Fruit fly (Drosophila melanogaster) whole organism, embryonic: ENCODE data around the gene MED27.

ENCODE experiments used
- Aef1 ChIP-seq: fragments of 200-800 bp; sonication (Bioruptor generic); IDR thresholded peaks from 3 replicates; pipeline ENCODE4 v1.3.6; 2022; ENCODE audit warnings: missing biosample characterization, missing genetic modification characterization
- CG10462 ChIP-seq: fragments of 200-800 bp; sonication (Bioruptor generic); optimal IDR thresholded peaks from 2 replicates; lab custom pipeline; 2016; ENCODE audit warnings: missing biosample characterization, missing genetic modification characterization
- CG10959 ChIP-seq: fragments of 200-800 bp; sonication (Bioruptor generic); IDR thresholded peaks from 2 replicates; pipeline ENCODE4 v1.3.6; 2022; ENCODE audit warnings: missing biosample characterization, missing genetic modification characterization
- CG11456 ChIP-seq: fragments of 200-800 bp; sonication (Bioruptor generic); IDR thresholded peaks from 3 replicates; pipeline ENCODE4 v1.3.6; 2022; ENCODE audit warnings: missing biosample characterization, missing genetic modification characterization
- CG11696 ChIP-seq: fragments of 200-800 bp; sonication (Bioruptor generic); IDR thresholded peaks from 2 replicates; pipeline ENCODE4 v1.3.6; 2022; ENCODE audit warnings: missing biosample characterization, missing genetic modification characterization
- CG12299 ChIP-seq: fragments of 200-800 bp; sonication (Bioruptor generic); optimal IDR thresholded peaks from 2 replicates; lab custom pipeline; 2018; ENCODE audit warnings: missing biosample characterization, mild to moderate bottlenecking, missing genetic modification characterization
- CG18011 ChIP-seq: fragments of 200-800 bp; sonication (Bioruptor generic); optimal IDR thresholded peaks from 2 replicates; lab custom pipeline; 2017; ENCODE audit warnings: missing biosample characterization, missing genetic modification characterization, mild to moderate bottlenecking, moderate library complexity, missing genotype
- CG2129 ChIP-seq: fragments of 200-800 bp; sonication (Bioruptor generic); IDR thresholded peaks from 2 replicates; pipeline ENCODE4 v1.3.6; 2022; ENCODE audit warnings: missing biosample characterization, missing genetic modification characterization; ENCODE audit not compliant: partially characterized antibody
- CG2712 ChIP-seq: fragments of 200-800 bp; optimal IDR thresholded peaks from 3 replicates; lab custom pipeline; 2019; ENCODE audit warnings: missing biosample characterization, mild to moderate bottlenecking, missing genetic modification characterization, moderate library complexity
- CG3281 ChIP-seq: fragments of 200-800 bp; sonication (Bioruptor generic); optimal IDR thresholded peaks from 3 replicates; lab custom pipeline; 2017; ENCODE audit warnings: missing biosample characterization, mild to moderate bottlenecking, missing genetic modification characterization
- CG4360 ChIP-seq: fragments of 200-800 bp; sonication (Bioruptor generic); IDR thresholded peaks from 2 replicates; pipeline ENCODE4 v1.3.6; 2022; ENCODE audit warnings: missing biosample characterization, missing genetic modification characterization
- CG8388 ChIP-seq: fragments of 200-800 bp; sonication (Bioruptor generic); optimal IDR thresholded peaks from 2 replicates; lab custom pipeline; 2019; ENCODE audit warnings: missing biosample characterization, mild to moderate bottlenecking, missing genetic modification characterization, moderate library complexity
- D19B ChIP-seq: fragments of 200-800 bp; sonication (Bioruptor generic); optimal IDR thresholded peaks from 2 replicates; lab custom pipeline; 2017; ENCODE audit warnings: missing biosample characterization, mild to moderate bottlenecking, missing genetic modification characterization
- Dll ChIP-seq: fragments of 200-800 bp; sonication (Bioruptor generic); IDR thresholded peaks from 4 replicates; pipeline ENCODE4 v1.3.6; 2022; ENCODE audit warnings: missing biosample characterization, missing genetic modification characterization; ENCODE audit not compliant: partially characterized antibody
- Dref ChIP-seq: fragments of 200-800 bp; sonication (Bioruptor generic); IDR thresholded peaks from 2 replicates; pipeline ENCODE4 v1.3.6; 2022; ENCODE audit warnings: missing biosample characterization, missing genetic modification characterization
- E2f1 ChIP-seq: fragments of 200-800 bp; sonication (Bioruptor generic); IDR thresholded peaks from 2 replicates; pipeline ENCODE4 v1.3.6; 2022; ENCODE audit warnings: missing biosample characterization, missing genetic modification characterization
- Fer2 ChIP-seq: fragments of 200-800 bp; sonication (Bioruptor generic); optimal IDR thresholded peaks from 2 replicates; lab custom pipeline; 2018; ENCODE audit warnings: missing biosample characterization, mild to moderate bottlenecking, missing genetic modification characterization, moderate library complexity
- Gsc ChIP-seq: fragments of 200-800 bp; sonication (Bioruptor generic); IDR thresholded peaks from 2 replicates; pipeline ENCODE4 v1.3.6; 2022; ENCODE audit warnings: missing biosample characterization, missing genetic modification characterization
- Gug ChIP-seq: fragments of 200-800 bp; sonication (Bioruptor generic); IDR thresholded peaks from 4 replicates; pipeline ENCODE4 v1.3.6; 2022; ENCODE audit warnings: missing biosample characterization, missing genetic modification characterization
- Hmr ChIP-seq: fragments of 200-800 bp; sonication (Bioruptor generic); optimal IDR thresholded peaks from 3 replicates; lab custom pipeline; 2017; ENCODE audit warnings: mild to moderate bottlenecking, missing biosample characterization, missing genetic modification reagents, missing genetic modification characterization
- Hr39 ChIP-seq: fragments of >200 bp; optimal IDR thresholded peaks from 2 replicates; lab custom pipeline; 2017
- Kr ChIP-seq: fragments of 200-800 bp; sonication (Bioruptor generic); optimal IDR thresholded peaks from 2 replicates; lab custom pipeline; 2017; ENCODE audit warnings: missing biosample characterization, mild to moderate bottlenecking, missing genetic modification characterization
- Myb ChIP-seq: fragments of 200-800 bp; sonication (Bioruptor generic); optimal IDR thresholded peaks from 2 replicates; lab custom pipeline; 2016; ENCODE audit warnings: missing biosample characterization, missing genetic modification characterization
- Poxn ChIP-seq: fragments of 200-800 bp; sonication (Bioruptor generic); IDR thresholded peaks from 2 replicates; pipeline ENCODE4 v1.3.6; 2022; ENCODE audit warnings: missing biosample characterization, missing genetic modification characterization
- Sry-β ChIP-seq: fragments of 200-800 bp; sonication (Bioruptor generic); optimal IDR thresholded peaks from 2 replicates; lab custom pipeline; 2018; ENCODE audit warnings: missing biosample characterization, mild to moderate bottlenecking, missing genetic modification characterization, moderate library complexity
- Ssrp ChIP-seq: fragments of 200-800 bp; sonication (Bioruptor generic); optimal IDR thresholded peaks from 2 replicates; lab custom pipeline; 2018; ENCODE audit warnings: missing biosample characterization, mild to moderate bottlenecking, missing genetic modification characterization, moderate library complexity
- Stat92E ChIP-seq, 3 experiments: fragments of >200 bp in 2 of 3; fragments of 200-800 bp in 1 of 3; sonication (Bioruptor generic) in 1 of 3; optimal IDR thresholded peaks; 2 replicates each; lab custom pipeline; 2017 to 2019; ENCODE audit warnings: missing biosample characterization in 3 of 3, missing genetic modification characterization in 3 of 3, mild to moderate bottlenecking in 1 of 3, moderate library complexity in 1 of 3
- Vsx1 ChIP-seq: fragments of 200-800 bp; sonication (Bioruptor generic); optimal IDR thresholded peaks from 2 replicates; lab custom pipeline; 2017; ENCODE audit warnings: missing biosample characterization, mild to moderate bottlenecking, missing genetic modification characterization, missing genetic modification reagents
- az2 ChIP-seq: fragments of 200-800 bp; sonication (Bioruptor generic); optimal IDR thresholded peaks from 3 replicates; lab custom pipeline; 2016; ENCODE audit warnings: missing biosample characterization, missing genetic modification characterization
- br ChIP-seq: fragments of >200 bp; optimal IDR thresholded peaks from 2 replicates; lab custom pipeline; 2017
- cg ChIP-seq: fragments of 200-800 bp; sonication (Bioruptor generic); optimal IDR thresholded peaks from 3 replicates; lab custom pipeline; 2019; ENCODE audit warnings: missing biosample characterization, mild to moderate bottlenecking, missing genetic modification characterization, moderate library complexity
- danr ChIP-seq: fragments of 200-800 bp; sonication (Bioruptor generic); IDR thresholded peaks from 2 replicates; pipeline ENCODE4 v1.3.6; 2022; ENCODE audit warnings: missing biosample characterization, missing genetic modification characterization
- grau ChIP-seq: fragments of 200-800 bp; optimal IDR thresholded peaks from 3 replicates; lab custom pipeline; 2019; ENCODE audit warnings: missing biosample characterization, mild to moderate bottlenecking, missing genetic modification characterization, moderate library complexity
- grn ChIP-seq: fragments of 200-800 bp; sonication (Bioruptor generic); optimal IDR thresholded peaks from 3 replicates; lab custom pipeline; 2017; ENCODE audit warnings: missing biosample characterization, missing genetic modification characterization
- gsb ChIP-seq: fragments of 200-800 bp; sonication (Bioruptor generic); IDR thresholded peaks from 2 replicates; pipeline ENCODE4 v1.3.6; 2022; ENCODE audit warnings: missing biosample characterization, missing genetic modification characterization
- gsb-n ChIP-seq: fragments of 200-800 bp; sonication (Bioruptor generic); optimal IDR thresholded peaks from 3 replicates; lab custom pipeline; 2018; ENCODE audit warnings: missing biosample characterization, mild to moderate bottlenecking, missing genetic modification characterization
- ham ChIP-seq: fragments of 200-800 bp; sonication (Bioruptor generic); IDR thresholded peaks from 2 replicates; pipeline ENCODE4 v1.3.6; 2022; ENCODE audit warnings: missing biosample characterization, missing genetic modification characterization
- hb ChIP-seq: fragments of 200-800 bp; sonication (Bioruptor generic); IDR thresholded peaks from 3 replicates; pipeline ENCODE4 v1.3.6; 2022; ENCODE audit warnings: missing biosample characterization, missing genetic modification characterization; ENCODE audit not compliant: partially characterized antibody
- hbn ChIP-seq: fragments of 200-800 bp; sonication (Bioruptor generic); IDR thresholded peaks from 2 replicates; pipeline ENCODE4 v1.3.6; 2022; ENCODE audit warnings: missing biosample characterization, missing genetic modification characterization; ENCODE audit not compliant: partially characterized antibody
- kay ChIP-seq: fragments of 200-800 bp; sonication (Bioruptor generic); optimal IDR thresholded peaks from 2 replicates; lab custom pipeline; 2016; ENCODE audit warnings: missing biosample characterization, missing genetic modification characterization
- nau ChIP-seq: fragments of 200-800 bp; sonication (Bioruptor generic); optimal IDR thresholded peaks from 3 replicates; lab custom pipeline; 2017; ENCODE audit warnings: missing biosample characterization, mild to moderate bottlenecking, missing genetic modification characterization, missing genetic modification reagents
- oc ChIP-seq: fragments of 200-800 bp; sonication (Bioruptor generic); optimal IDR thresholded peaks from 2 replicates; lab custom pipeline; 2018; ENCODE audit warnings: missing biosample characterization, mild to moderate bottlenecking, missing genetic modification characterization, moderate library complexity
- salm ChIP-seq: fragments of 200-800 bp; sonication (Bioruptor generic); optimal IDR thresholded peaks from 2 replicates; lab custom pipeline; 2018; ENCODE audit warnings: missing biosample characterization, mild to moderate bottlenecking, missing genetic modification characterization
- schlank ChIP-seq: fragments of 200-800 bp; sonication (Bioruptor generic); optimal IDR thresholded peaks from 2 replicates; lab custom pipeline; 2018; ENCODE audit warnings: missing biosample characterization, mild to moderate bottlenecking, missing genetic modification characterization
- scrt ChIP-seq: fragments of 200-800 bp; sonication (Bioruptor generic); optimal IDR thresholded peaks from 2 replicates; lab custom pipeline; 2018; ENCODE audit warnings: missing biosample characterization, mild to moderate bottlenecking, missing genetic modification characterization, moderate library complexity
- seq ChIP-seq: fragments of 200-800 bp; sonication (Bioruptor generic); IDR thresholded peaks from 2 replicates; pipeline ENCODE4 v1.3.6; 2022; ENCODE audit warnings: missing biosample characterization, missing genetic modification characterization
- sr ChIP-seq: fragments of 200-800 bp; sonication (Bioruptor generic); IDR thresholded peaks from 3 replicates; pipeline ENCODE4 v1.3.6; 2022; ENCODE audit warnings: missing biosample characterization, missing genetic modification characterization
- tin ChIP-seq: fragments of 200-800 bp; sonication (Bioruptor generic); optimal IDR thresholded peaks from 3 replicates; lab custom pipeline; 2016; ENCODE audit warnings: missing biosample characterization, missing genetic modification characterization
- tll ChIP-seq, 2 experiments: fragments of 200-800 bp in 1 of 2; fragments of >200 bp in 1 of 2; sonication (Bioruptor generic) in 1 of 2; optimal IDR thresholded peaks; 2 replicates each; lab custom pipeline; 2017 to 2019; ENCODE audit warnings: missing biosample characterization in 2 of 2, missing genetic modification characterization in 2 of 2, mild to moderate bottlenecking in 1 of 2, moderate library complexity in 1 of 2
- unc-4 ChIP-seq: fragments of 200-800 bp; sonication (Bioruptor generic); IDR thresholded peaks from 2 replicates; pipeline ENCODE4 v1.3.6; 2022; ENCODE audit warnings: missing biosample characterization, missing genetic modification characterization; ENCODE audit not compliant: partially characterized antibody

The MED27 gene

dm6 chr3R:5672658-5673217, 17.8 kb downstream of the MED27 start (continued):
- TF ChIP-seq E2f1 (GFP tag; lab: Robert Waterston, UW), result 0 out of 2 replicates have a peak, but pooled peaks have one; percentile 10
- TF ChIP-seq CG10462, result no peak
- no peak for TF ChIP-seq hb (GFP tag; lab: Robert Waterston, UW)
- peak; percentile 73 for TF ChIP-seq grn
- TF ChIP-seq CG11456, result no peak
- peak; percentile 40 for TF ChIP-seq CG8388
- TF ChIP-seq scrt, result no peak
- peak; percentile 34 for TF ChIP-seq tin (GFP tag; lab: Kevin White, UChicago)
- TF ChIP-seq CG18011 (GFP tag; lab: Kevin White, UChicago), result peak; percentile 63
- TF ChIP-seq D19B (GFP tag; lab: Kevin White, UChicago), result peak; percentile 40
- no peak for TF ChIP-seq Hr39 (lab: Kevin White, UChicago)
- no peak for TF ChIP-seq Dll (GFP tag; lab: Robert Waterston, UW)
- TF ChIP-seq oc, result peak; percentile 81
- peak in 1 of 3 experiments; percentile 67 for TF ChIP-seq Stat92E (GFP tag; optimal IDR thresholded peaks at IDR 0.05; lab: Kevin White, UChicago)
- no peak for TF ChIP-seq hbn (GFP tag; lab: Robert Waterston, UW)
- TF ChIP-seq danr (GFP tag; lab: Robert Waterston, UW), result no peak
- no peak for TF ChIP-seq Gug (GFP tag; lab: Robert Waterston, UW)
- TF ChIP-seq sr (GFP tag; lab: Robert Waterston, UW), result peak; percentile 45; the same call in 1 of the 3 replicates
- TF ChIP-seq CG2129, result no peak
- TF ChIP-seq nau (GFP tag; lab: Kevin White, UChicago), result no peak
- TF ChIP-seq br (lab: Kevin White, UChicago), result no peak
- peak; percentile 39; the same call in 1 of the 3 replicates for TF ChIP-seq Aef1 (GFP tag; lab: Robert Waterston, UW)
- TF ChIP-seq seq (GFP tag; lab: Robert Waterston, UW), result peak; percentile 48; the same call in 1 of the 2 replicates
- peak; percentile 56 for TF ChIP-seq Fer2 (tag; lab: Kevin White, UChicago)
- TF ChIP-seq ham (GFP tag; lab: Robert Waterston, UW), result no peak
- TF ChIP-seq unc-4 (GFP tag; lab: Robert Waterston, UW), result 0 out of 2 replicates have a peak, but pooled peaks have one; percentile 18
- peak; percentile 89 for TF ChIP-seq salm
- TF ChIP-seq CG12299 (tag; lab: Kevin White, UChicago), result peak; percentile 91
- TF ChIP-seq cg (GFP tag; lab: Kevin White, UChicago), result peak; percentile 23
- TF ChIP-seq tll (GFP tag; optimal IDR thresholded peaks at IDR 0.05; lab: Kevin White, UChicago), result no peak
- TF ChIP-seq CG3281 (GFP tag; lab: Kevin White, UChicago), result peak; percentile 86
- TF ChIP-seq Kr (GFP tag; lab: Kevin White, UChicago), result peak; percentile 72
- no peak for TF ChIP-seq Poxn
- TF ChIP-seq Dref, result no peak
- TF ChIP-seq az2, result no peak
- peak; percentile 86 for TF ChIP-seq Hmr (GFP tag; lab: Kevin White, UChicago)
- no peak for TF ChIP-seq CG10959 (GFP tag; lab: Robert Waterston, UW)
- no peak for TF ChIP-seq Ssrp (tag; lab: Kevin White, UChicago)
- TF ChIP-seq grau, result peak; percentile 50
- no peak; the same call in 1 of the 2 replicates for TF ChIP-seq CG11696 (GFP tag; lab: Robert Waterston, UW)
- peak; percentile 66 for TF ChIP-seq CG2712 (tag; lab: Kevin White, UChicago)
- TF ChIP-seq Gsc (GFP tag; lab: Robert Waterston, UW), result no peak
- TF ChIP-seq Sry-β (GFP tag; lab: Kevin White, UChicago), result no peak
- TF ChIP-seq gsb, result peak; percentile 31; the same call in 1 of the 2 replicates
- TF ChIP-seq gsb-n (tag; lab: Kevin White, UChicago), result peak; percentile 84
- peak; percentile 19 for TF ChIP-seq Myb (GFP tag; lab: Kevin White, UChicago)
- peak; percentile 88 for TF ChIP-seq Vsx1 (GFP tag; lab: Kevin White, UChicago)
- peak; percentile 52 for TF ChIP-seq kay
- TF ChIP-seq schlank (tag; lab: Kevin White, UChicago), result peak; percentile 86
- TF ChIP-seq CG4360, result peak; percentile 90
